Fruit fly (Drosophila melanogaster) Kc167 (cell line): ENCODE measurements around the gene CG13032.

ENCODE experiments used
- Myc ChIP-seq: fragments of >200 bp; optimal IDR thresholded peaks from 2 replicates; lab custom pipeline; 2017; ENCODE audit warnings: missing external identifiers
- Sin3A ChIP-seq: fragments of >200 bp; optimal IDR thresholded peaks from 2 replicates; lab custom pipeline; 2018; ENCODE audit warnings: missing external identifiers
- h ChIP-seq: fragments of >200 bp; optimal IDR thresholded peaks from 3 replicates; lab custom pipeline; 2018; ENCODE audit warnings: missing external identifiers
- insv ChIP-seq: fragments of >200 bp; optimal IDR thresholded peaks from 3 replicates; lab custom pipeline; 2018; ENCODE audit warnings: missing external identifiers
- psq ChIP-seq: fragments of >200 bp; optimal IDR thresholded peaks from 2 replicates; lab custom pipeline; 2017; ENCODE audit warnings: missing external identifiers
- ttk ChIP-seq: sonication (Bioruptor generic); optimal IDR thresholded peaks from 2 replicates; lab custom pipeline; 2017; ENCODE audit warnings: missing external identifiers

Gene CG13032

dm6 chr3L:16673367-16674014 lies at the start of gene CG13032, which contains the start of gene zetaCOP:
Gene CG13032, plus strand, starts transcription at chr3L:16673964.
Gene zetaCOP, minus strand, starts transcription at chr3L:16673555.
- TF ChIP-seq Sin3A (lab: Kevin White, UChicago) (no peak), insv (lab: Kevin White, UChicago) (no peak), h (lab: Kevin White, UChicago) (no peak), ttk (no peak), Myc (no peak), psq (no peak)

- TF ChIP-seq Sin3A (lab: Kevin White, UChicago), result no peak
- TF ChIP-seq Myc, result no peak
- no peak for TF ChIP-seq h (lab: Kevin White, UChicago)
- TF ChIP-seq ttk, result no peak
- no peak for TF ChIP-seq psq
- TF ChIP-seq insv (lab: Kevin White, UChicago), result no peak
Observed at dm6 chr3L:16626199-16626598, 47.6 kb upstream of the CG13032 start.

dm6 chr3L:16629793-16630192 lies 44.0 kb upstream of the CG13032 start:
- TF ChIP-seq h (lab: Kevin White, UChicago) (no peak), psq (no peak), Myc (no peak), ttk (no peak), insv (lab: Kevin White, UChicago) (no peak), Sin3A (lab: Kevin White, UChicago) (no peak)

dm6 chr3L:16631844-16632537 lies 41.8 kb upstream of the CG13032 start:
- no peak for TF ChIP-seq ttk
- TF ChIP-seq psq, result no peak
- TF ChIP-seq insv (lab: Kevin White, UChicago), result no peak
- TF ChIP-seq h (lab: Kevin White, UChicago), result no peak

DNA sequence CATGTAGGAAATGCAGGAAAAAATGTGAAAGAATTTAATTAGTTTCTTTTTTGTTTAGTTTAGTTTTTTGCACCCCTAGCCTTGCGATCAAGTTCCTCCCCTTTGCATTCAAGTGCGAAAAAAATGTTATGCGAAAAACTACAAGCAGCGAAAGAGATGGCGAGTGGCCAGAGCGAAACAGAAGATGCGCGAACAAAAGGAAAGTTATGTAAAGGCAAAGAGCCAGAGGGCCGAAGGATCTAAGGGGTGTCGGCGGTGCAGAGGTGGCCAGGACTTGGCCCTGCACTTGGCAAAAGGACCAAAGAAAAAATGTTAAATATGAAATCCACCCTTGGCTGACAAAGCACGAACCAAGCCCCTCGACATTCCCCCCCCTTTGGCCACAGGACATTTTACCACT lies 39.7 kb upstream of the CG13032 start:
- no peak for TF ChIP-seq psq
- TF ChIP-seq Myc, result no peak
- no peak for TF ChIP-seq ttk
- no peak for TF ChIP-seq h (lab: Kevin White, UChicago)
- TF ChIP-seq insv (lab: Kevin White, UChicago), result no peak
- TF ChIP-seq Sin3A (lab: Kevin White, UChicago), result no peak

DNA sequence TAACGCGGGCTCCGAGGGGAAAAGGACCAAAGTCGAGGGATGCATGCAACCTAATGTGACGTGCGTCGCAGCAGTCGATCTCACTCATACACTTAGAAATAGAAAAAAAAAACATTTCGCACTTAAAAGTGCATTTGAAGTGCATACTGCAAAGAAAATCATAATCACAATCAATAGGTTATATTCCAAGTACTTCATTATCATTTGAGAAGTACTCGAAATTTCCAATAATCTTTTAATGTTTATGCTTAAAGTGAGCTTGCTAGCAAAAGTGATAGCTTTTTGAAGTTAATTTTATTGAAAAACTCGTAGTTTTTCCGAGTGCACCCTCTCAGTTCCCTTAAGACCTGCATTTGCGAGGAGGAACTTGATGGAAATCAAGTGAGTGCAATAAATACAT lies 39.2 kb upstream of the CG13032 start:
- TF ChIP-seq psq (no peak), insv (lab: Kevin White, UChicago) (no peak), Sin3A (lab: Kevin White, UChicago) (no peak), Myc (no peak), ttk (no peak), h (lab: Kevin White, UChicago) (no peak)

dm6 chr3L:16635566-16636210 lies 38.1 kb upstream of the CG13032 start:
- TF ChIP-seq ttk, result no peak
- TF ChIP-seq psq, result no peak
- TF ChIP-seq h (lab: Kevin White, UChicago), result no peak
- TF ChIP-seq Sin3A (lab: Kevin White, UChicago), result no peak

dm6 chr3L:16638639-16639388 lies 35.0 kb upstream of the CG13032 start:
- TF ChIP-seq Myc (no peak), psq (no peak), insv (lab: Kevin White, UChicago) (no peak), ttk (no peak), h (lab: Kevin White, UChicago) (no peak), Sin3A (lab: Kevin White, UChicago) (no peak)

DNA sequence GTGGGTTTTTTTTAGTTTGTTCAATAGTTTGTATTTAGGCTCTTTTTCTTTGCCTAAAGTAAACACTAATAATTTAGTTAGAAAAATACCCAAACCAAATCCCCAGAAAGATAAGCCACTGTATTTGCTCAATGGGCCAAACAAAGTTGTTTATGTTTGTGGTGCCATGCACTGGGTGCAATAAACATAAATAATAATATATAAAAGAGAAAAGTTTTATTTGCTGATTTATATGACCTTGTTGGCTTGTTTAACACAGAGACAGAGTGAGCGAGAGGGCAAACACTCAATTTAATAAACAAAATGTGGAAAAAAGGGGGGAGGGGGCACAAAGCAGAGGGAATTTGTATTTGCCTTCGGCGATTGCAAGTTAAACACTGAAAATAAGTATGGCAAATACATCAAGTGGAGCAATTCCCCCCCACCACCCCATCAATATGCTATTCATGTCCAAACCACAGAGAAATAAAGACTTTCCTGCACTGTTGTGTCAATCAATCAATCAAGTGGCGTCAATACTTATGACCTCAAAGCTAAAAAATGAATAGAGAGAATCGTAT lies 33.2 kb upstream of the CG13032 start:
- TF ChIP-seq ttk (no peak), Sin3A (lab: Kevin White, UChicago) (no peak), Myc (no peak), insv (lab: Kevin White, UChicago) (no peak), h (lab: Kevin White, UChicago) (no peak), psq (no peak)

- no peak for TF ChIP-seq psq
- no peak for TF ChIP-seq h (lab: Kevin White, UChicago)
- TF ChIP-seq Sin3A (lab: Kevin White, UChicago), result no peak
- no peak for TF ChIP-seq ttk
- no peak for TF ChIP-seq Myc
- TF ChIP-seq insv (lab: Kevin White, UChicago), result no peak
Observed at dm6 chr3L:16641094-16641493, 32.7 kb upstream of the CG13032 start.

DNA sequence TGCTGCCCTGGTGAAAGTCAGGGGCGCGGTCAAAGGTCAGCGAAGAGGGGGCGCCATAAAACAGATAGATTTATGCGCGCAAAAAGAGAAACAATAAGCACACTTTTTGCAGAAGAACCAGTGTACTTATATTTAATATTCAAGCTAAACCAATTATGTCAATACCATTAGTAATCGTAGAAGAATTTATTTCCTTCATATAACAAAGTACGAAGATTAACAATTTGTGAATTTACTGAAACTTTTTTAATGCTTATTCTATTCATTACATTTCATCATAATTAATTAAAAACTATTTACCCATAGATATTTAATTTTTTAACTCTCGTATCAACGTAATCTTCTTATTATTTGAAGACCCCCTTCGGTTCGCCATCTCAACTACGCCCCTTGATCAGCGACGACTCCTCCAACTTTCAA lies 31.7 kb upstream of the CG13032 start:
- TF ChIP-seq insv (lab: Kevin White, UChicago), result no peak

DNA sequence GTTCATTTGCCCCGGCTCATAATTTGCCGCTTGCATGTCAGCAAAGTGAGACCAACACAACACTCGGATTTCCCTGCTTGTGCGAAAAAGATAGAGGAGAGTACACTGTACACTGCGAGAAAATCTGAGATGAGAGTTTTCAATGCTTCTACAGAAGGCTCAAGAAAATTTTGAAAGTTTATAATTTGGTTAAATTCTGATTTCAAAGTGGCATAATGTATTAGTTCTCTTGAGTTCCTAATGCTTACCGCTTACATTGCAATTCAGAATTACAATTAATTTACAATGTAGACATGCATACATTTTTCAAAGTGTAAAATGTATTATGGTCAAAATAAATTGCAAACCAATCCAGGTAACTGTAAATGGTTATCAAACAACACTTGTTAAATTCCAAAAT lies 30.8 kb upstream of the CG13032 start:
- no peak for TF ChIP-seq psq
- no peak for TF ChIP-seq Sin3A (lab: Kevin White, UChicago)
- TF ChIP-seq Myc, result no peak
- no peak for TF ChIP-seq insv (lab: Kevin White, UChicago)
- TF ChIP-seq h (lab: Kevin White, UChicago), result no peak
- TF ChIP-seq ttk, result no peak
